Worm (Caenorhabditis elegans): ENCODE measurements around the gene Y17G9B.11.

The Y17G9B.11 gene

DNA sequence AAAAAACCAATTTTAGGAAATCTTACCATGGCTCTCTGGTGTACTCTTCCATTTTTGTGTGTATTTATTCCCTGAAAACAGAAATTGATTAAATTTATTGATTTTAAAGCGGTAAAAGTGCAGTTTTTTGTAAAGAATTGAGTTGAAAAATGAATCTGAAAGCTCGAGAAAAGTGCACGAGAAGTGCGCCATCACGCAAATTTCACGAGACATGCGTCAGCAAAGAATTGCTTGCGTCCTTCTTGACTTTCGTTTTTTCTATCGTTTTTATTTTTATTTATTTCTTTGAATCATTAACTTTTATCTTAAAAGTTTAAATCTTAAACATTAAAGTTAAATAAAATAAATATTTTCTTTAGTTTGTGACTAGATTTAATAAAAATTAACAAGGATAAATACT is 11.0 kb upstream of the Y17G9B.11 start, which contains the start of gene timm-17B.1 (continued):
- TF ChIP-seq lin-39 (tag; optimal IDR thresholded peaks at IDR 0.05) (no peak), ztf-4 (tag; optimal IDR thresholded peaks at IDR 0.05) (no peak), ceh-82 (tag; optimal IDR thresholded peaks at IDR 0.05) (no peak), elt-1 (tag; optimal IDR thresholded peaks at IDR 0.05) (no peak), nhr-10 (tag; optimal IDR thresholded peaks at IDR 0.05) (no peak), sma-9 (GFP tag; optimal IDR thresholded peaks at IDR 0.05) (peak; percentile 60), sma-9 (tag; optimal IDR thresholded peaks at IDR 0.05) (no peak), ztf-11 (tag; optimal IDR thresholded peaks at IDR 0.05) (no peak), unc-55 (GFP tag; optimal IDR thresholded peaks at IDR 0.05) (peak; percentile 82), nhr-129 (tag; optimal IDR thresholded peaks at IDR 0.05) (peak; percentile 69), nhr-11 (tag; optimal IDR thresholded peaks at IDR 0.05) (no peak), alr-1 (tag; optimal IDR thresholded peaks at IDR 0.05) (no peak), nhr-25 (tag; optimal IDR thresholded peaks at IDR 0.05) (peak; percentile 73), lsy-2 (tag; optimal IDR thresholded peaks at IDR 0.05) (peak; percentile 93 to 96), ama-1 (optimal IDR thresholded peaks at IDR 0.05) (peak; percentile 27), blmp-1 (tag; optimal IDR thresholded peaks at IDR 0.05; ENCODE audit: insufficient read depth) (no peak), gmeb-1 (tag; optimal IDR thresholded peaks at IDR 0.05) (peak; percentile 84), Y55F3AM.14 (GFP tag; optimal IDR thresholded peaks at IDR 0.05) (no peak), aly-2 (tag; optimal IDR thresholded peaks at IDR 0.05) (no peak)

DNA sequence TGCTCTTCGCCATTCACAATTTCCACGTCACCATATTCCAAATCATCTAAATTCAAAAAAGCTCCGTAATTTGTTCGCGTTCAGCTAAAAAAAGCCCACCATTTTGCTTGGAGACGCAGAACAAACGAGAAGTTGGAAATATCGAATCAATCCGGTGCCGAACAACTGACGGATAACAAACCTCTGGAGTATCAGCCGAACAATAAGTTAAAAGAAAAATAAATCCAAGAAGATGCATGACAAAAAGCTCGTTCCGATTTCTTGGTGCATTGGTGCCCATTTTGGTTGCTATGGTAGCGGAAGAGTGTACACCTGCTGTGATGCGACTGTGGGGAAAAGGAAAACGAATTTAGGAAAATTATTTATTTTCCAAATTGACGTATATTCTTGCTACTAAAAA is 8.9 kb upstream of the Y17G9B.11 start, which contains the start of gene tctn-1:
TSS of gene tctn-1 (minus strand) at position 280 of the 400 bp plus-strand sequence.
- TF ChIP-seq lsy-2 (tag; optimal IDR thresholded peaks at IDR 0.05) (peak; percentile 29 to 56), lin-13 (GFP tag; optimal IDR thresholded peaks at IDR 0.05) (peak; percentile 9), ama-1 (optimal IDR thresholded peaks at IDR 0.05) (peak; percentile 63), nhr-129 (tag; optimal IDR thresholded peaks at IDR 0.05) (peak; percentile 16), crh-2 (tag; optimal IDR thresholded peaks at IDR 0.05) (no peak), nhr-11 (tag; optimal IDR thresholded peaks at IDR 0.05) (no peak)

DNA sequence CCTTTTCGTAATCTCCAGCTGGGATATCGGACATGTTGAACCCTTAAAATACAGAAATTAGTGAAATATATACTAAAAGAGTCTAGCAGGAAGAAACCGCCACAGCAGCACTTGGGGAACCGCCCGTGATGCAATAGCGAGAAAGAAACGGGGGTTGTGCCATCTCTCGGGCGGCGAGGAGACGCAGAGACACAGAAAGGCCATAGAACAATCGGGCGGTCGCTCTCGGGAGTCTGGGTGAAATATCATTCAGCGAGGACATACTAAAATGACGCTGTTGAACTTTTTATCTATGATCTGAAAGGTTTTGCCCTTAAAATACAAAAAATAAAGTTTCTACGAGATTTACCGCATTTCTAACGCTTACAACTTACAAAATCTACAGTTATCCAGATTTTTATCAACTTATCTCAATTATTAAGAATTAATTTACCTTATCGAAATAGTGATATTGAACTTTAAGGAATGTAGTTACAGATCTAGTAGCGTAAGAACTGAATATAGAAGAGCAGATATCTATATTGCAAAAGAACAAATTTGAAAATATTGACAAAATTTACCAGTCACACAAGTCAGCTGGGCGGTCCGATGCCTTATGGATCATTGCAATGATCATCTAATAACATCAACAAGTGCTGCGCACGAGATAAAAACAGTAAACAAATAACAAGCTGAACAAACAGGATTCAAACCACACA is 7.8 kb upstream of the Y17G9B.11 start, which contains the start of gene cyc-2.1:
TSS of gene cyc-2.1 (minus strand) at position 605 of the 698 bp plus-strand sequence.
- no peak for TF ChIP-seq nhr-10 (tag; optimal IDR thresholded peaks at IDR 0.05)
- peak; percentile 61 for TF ChIP-seq crh-2 (tag; optimal IDR thresholded peaks at IDR 0.05)
- TF ChIP-seq R02D3.7 (tag; optimal IDR thresholded peaks at IDR 0.05) = no peak
- peak; percentile 70 for TF ChIP-seq fos-1 (tag; optimal IDR thresholded peaks at IDR 0.05)
- no peak for TF ChIP-seq dmd-4 (tag; optimal IDR thresholded peaks at IDR 0.05)
- TF ChIP-seq ama-1 (optimal IDR thresholded peaks at IDR 0.05) = peak; percentile 71
- no peak for TF ChIP-seq ceh-16 (tag; optimal IDR thresholded peaks at IDR 0.05)
- peak; percentile 39 for TF ChIP-seq Y55F3AM.14 (GFP tag; optimal IDR thresholded peaks at IDR 0.05)
- peak; percentile 67 for TF ChIP-seq lin-13 (GFP tag; optimal IDR thresholded peaks at IDR 0.05)
- TF ChIP-seq elt-3 (tag; optimal IDR thresholded peaks at IDR 0.05) = no peak
- peak; percentile 3 for TF ChIP-seq nhr-21 (tag; optimal IDR thresholded peaks at IDR 0.05)
- TF ChIP-seq egl-27 (tag; optimal IDR thresholded peaks at IDR 0.05) = no peak
- TF ChIP-seq gmeb-1 (tag; optimal IDR thresholded peaks at IDR 0.05) = peak; percentile 14
- TF ChIP-seq nhr-23 (tag; optimal IDR thresholded peaks at IDR 0.05) = no peak
- peak; percentile 38 for TF ChIP-seq mab-5 (tag; optimal IDR thresholded peaks at IDR 0.05)
- TF ChIP-seq ztf-4 (tag; optimal IDR thresholded peaks at IDR 0.05) = peak; percentile 74
- peak; percentile 47 for TF ChIP-seq sem-4 (tag; optimal IDR thresholded peaks at IDR 0.05)
- TF ChIP-seq alr-1 (tag; optimal IDR thresholded peaks at IDR 0.05) = no peak
- peak; percentile 59 to 87 for TF ChIP-seq lsy-2 (tag; optimal IDR thresholded peaks at IDR 0.05)
- no peak for TF ChIP-seq unc-62 (GFP tag; optimal IDR thresholded peaks at IDR 0.05)
- peak; percentile 22 for TF ChIP-seq nhr-6 (tag; optimal IDR thresholded peaks at IDR 0.05)
- TF ChIP-seq nhr-237 (tag; optimal IDR thresholded peaks at IDR 0.05) = no peak
- no peak for TF ChIP-seq elt-1 (tag; optimal IDR thresholded peaks at IDR 0.05)
- peak; percentile 55 for TF ChIP-seq sma-3 (GFP tag; optimal IDR thresholded peaks at IDR 0.05)
- no peak for TF ChIP-seq snpc-4 (tag; optimal IDR thresholded peaks at IDR 0.05)
- no peak for TF ChIP-seq zag-1 (tag; optimal IDR thresholded peaks at IDR 0.05)
- TF ChIP-seq ztf-11 (tag; optimal IDR thresholded peaks at IDR 0.05) = no peak
- no peak for TF ChIP-seq ceh-82 (tag; optimal IDR thresholded peaks at IDR 0.05)
- TF ChIP-seq nhr-129 (tag; optimal IDR thresholded peaks at IDR 0.05) = peak; percentile 95
- TF ChIP-seq lin-11 (tag; optimal IDR thresholded peaks at IDR 0.05) = peak; percentile 19
- no peak for TF ChIP-seq lin-39 (tag; optimal IDR thresholded peaks at IDR 0.05)
- TF ChIP-seq nhr-11 (tag; optimal IDR thresholded peaks at IDR 0.05) = no peak
- peak; percentile 62 for TF ChIP-seq F13H6.1 (tag; optimal IDR thresholded peaks at IDR 0.05)
- TF ChIP-seq unc-55 (GFP tag; optimal IDR thresholded peaks at IDR 0.05) = peak; percentile 69
- no peak for TF ChIP-seq mbf-1 (tag; optimal IDR thresholded peaks at IDR 0.05)
- TF ChIP-seq blmp-1 (tag; optimal IDR thresholded peaks at IDR 0.05; ENCODE audit: insufficient read depth) = no peak
- peak; percentile 80 for TF ChIP-seq sma-9 (GFP tag; optimal IDR thresholded peaks at IDR 0.05)
- no peak for TF ChIP-seq sma-9 (tag; optimal IDR thresholded peaks at IDR 0.05)
- TF ChIP-seq nhr-77 (tag; optimal IDR thresholded peaks at IDR 0.05) = no peak
- TF ChIP-seq peb-1 (tag; optimal IDR thresholded peaks at IDR 0.05) = no peak
- TF ChIP-seq aly-2 (tag; optimal IDR thresholded peaks at IDR 0.05) = no peak
- TF ChIP-seq nhr-12 (tag; optimal IDR thresholded peaks at IDR 0.05) = no peak
- TF ChIP-seq ztf-1 (GFP tag; conservative IDR thresholded peaks at IDR 0.05) = no peak
- no peak for TF ChIP-seq unc-39 (tag; optimal IDR thresholded peaks at IDR 0.05)
- TF ChIP-seq mdl-1 (tag; optimal IDR thresholded peaks at IDR 0.05) = peak in 1 of 2 experiments; percentile 16
